Fruit fly (Drosophila melanogaster): ENCODE measurements around the gene Ir94c.

dm6 chr3R:22121220-22121619, 2.0 kb upstream of the Ir94c start:
- TF ChIP-seq Hr38 (GFP tag; optimal IDR thresholded peaks at IDR 0.05) (no peak), CG6854 (GFP tag; optimal IDR thresholded peaks at IDR 0.05) (no peak), dac (GFP tag; optimal IDR thresholded peaks at IDR 0.05) (no peak), Sox102F (GFP tag; optimal IDR thresholded peaks at IDR 0.05) (no peak), CG4318 (GFP tag; optimal IDR thresholded peaks at IDR 0.05) (no peak), pdm3 (GFP tag; optimal IDR thresholded peaks at IDR 0.05) (no peak), Hr39 (GFP tag; optimal IDR thresholded peaks at IDR 0.05) (no peak), Met (GFP tag; optimal IDR thresholded peaks at IDR 0.05) (no peak), CG11902 (GFP tag; optimal IDR thresholded peaks at IDR 0.05) (no peak), fd59A (GFP tag; optimal IDR thresholded peaks at IDR 0.05) (no peak), spab (GFP tag; optimal IDR thresholded peaks at IDR 0.05) (no peak), Lpt (GFP tag; optimal IDR thresholded peaks at IDR 0.05) (no peak)
